Fruit fly (Drosophila melanogaster) Kc167 (cell line): ENCODE results near the gene Spp.

Experiments used
- h ChIP-seq: fragments of >200 bp; optimal IDR thresholded peaks from 3 replicates; lab custom pipeline; 2018; ENCODE audit warnings: missing external identifiers
- psq ChIP-seq: fragments of >200 bp; optimal IDR thresholded peaks from 2 replicates; lab custom pipeline; 2017; ENCODE audit warnings: missing external identifiers

dm6 chr2L:497657-498473 is 46.6 kb downstream of the Spp start:
- TF ChIP-seq h (lab: Kevin White, UChicago), result no peak
- TF ChIP-seq psq (lab: Kevin White, UChicago), result no peak
